Fruit fly (Drosophila melanogaster): ENCODE results near the gene CG42780.

Gene CG42780

dm6 chrX:7293874-7294559 is 38.0 kb downstream of the CG42780 start (continued):
- TF ChIP-seq CG2889 (GFP tag; IDR thresholded peaks at IDR 0.05): peak; percentile 54; the same call in 1 of the 3 replicates
- TF ChIP-seq CG30403 (GFP tag; optimal IDR thresholded peaks at IDR 0.05): peak; percentile 84
- 0 out of 3 replicates have a peak, but pooled peaks have one; percentile 46 for TF ChIP-seq CG11560 (tag; IDR thresholded peaks at IDR 0.05)
- TF ChIP-seq nmo (GFP tag; optimal IDR thresholded peaks at IDR 0.05): peak; percentile 98
- peak; percentile 9 for TF ChIP-seq CG9797 (GFP tag; optimal IDR thresholded peaks at IDR 0.05)
- peak; percentile 9 for TF ChIP-seq CG31388 (GFP tag; optimal IDR thresholded peaks at IDR 0.05)
- no peak for TF ChIP-seq CG31224 (GFP tag; IDR thresholded peaks at IDR 0.05)
- TF ChIP-seq phol (tag; optimal IDR thresholded peaks at IDR 0.05): peak; percentile 96
- TF ChIP-seq CG16815 (GFP tag; optimal IDR thresholded peaks at IDR 0.05): peak; percentile 84
- TF ChIP-seq chinmo (GFP tag; IDR thresholded peaks at IDR 0.05; ENCODE audit: partially characterized antibody): 0 out of 4 replicates have a peak, but pooled peaks have one; percentile 17
- TF ChIP-seq Xbp1 (GFP tag; optimal IDR thresholded peaks at IDR 0.05): peak; percentile 84
- no peak for TF ChIP-seq cad (GFP tag; optimal IDR thresholded peaks at IDR 0.05)
- peak; percentile 32 for TF ChIP-seq B-H2 (GFP tag; optimal IDR thresholded peaks at IDR 0.05)
- no peak for TF ChIP-seq hkb (optimal IDR thresholded peaks at IDR 0.05)
- TF ChIP-seq hkb (GFP tag; IDR thresholded peaks at IDR 0.05): peak; percentile 93
- TF ChIP-seq Nf-YA (GFP tag; IDR thresholded peaks at IDR 0.05): peak; percentile 81
- peak; percentile 85 for TF ChIP-seq Dek (tag; optimal IDR thresholded peaks at IDR 0.05)
- peak; percentile 12 for TF ChIP-seq bab2 (GFP tag; optimal IDR thresholded peaks at IDR 0.05)
- no peak for TF ChIP-seq Dp (GFP tag; optimal IDR thresholded peaks at IDR 0.05)
- peak; percentile 95 for TF ChIP-seq CG14710 (tag; optimal IDR thresholded peaks at IDR 0.05)
- TF ChIP-seq Aef1 (GFP tag; IDR thresholded peaks at IDR 0.05): peak; percentile 71
- peak; percentile 96 for TF ChIP-seq CG10431 (GFP tag; optimal IDR thresholded peaks at IDR 0.05)
- peak; percentile 69; the same call in 1 of the 2 replicates for TF ChIP-seq CG43689 (GFP tag; IDR thresholded peaks at IDR 0.05)
- peak; percentile 85 for TF ChIP-seq kni (GFP tag; optimal IDR thresholded peaks at IDR 0.05)
- no peak for TF ChIP-seq cas (GFP tag; IDR thresholded peaks at IDR 0.05)
- 0 out of 2 replicates have a peak, but pooled peaks have one; percentile 12 for TF ChIP-seq GATAe (GFP tag; conservative IDR thresholded peaks at IDR 0.05)
- peak; percentile 84 for TF ChIP-seq NfI (GFP tag; optimal IDR thresholded peaks at IDR 0.05)
- TF ChIP-seq pnt (GFP tag; optimal IDR thresholded peaks at IDR 0.05): peak; percentile 17
- TF ChIP-seq sens-2 (GFP tag; IDR thresholded peaks at IDR 0.05): peak; percentile 81
- peak; percentile 89 for TF ChIP-seq az2 (GFP tag; optimal IDR thresholded peaks at IDR 0.05)
- peak; percentile 89 for TF ChIP-seq zfh1 (GFP tag; IDR thresholded peaks at IDR 0.05)
- peak in 1 of 3 experiments; percentile 99 for TF ChIP-seq Stat92E (GFP tag; optimal IDR thresholded peaks at IDR 0.05)
- peak; percentile 58 for TF ChIP-seq CG15073 (GFP tag; optimal IDR thresholded peaks at IDR 0.05)
- no peak for TF ChIP-seq ab (GFP tag; optimal IDR thresholded peaks at IDR 0.05)
- no peak for TF ChIP-seq Neu2 (GFP tag; optimal IDR thresholded peaks at IDR 0.05; ENCODE audit: borderline replicate concordance)
- no peak for TF ChIP-seq nerfin-2 (GFP tag; IDR thresholded peaks at IDR 0.05; ENCODE audit: partially characterized antibody)
- peak; percentile 83 for TF ChIP-seq Six4 (GFP tag; optimal IDR thresholded peaks at IDR 0.05)
- TF ChIP-seq CG1529 (GFP tag; optimal IDR thresholded peaks at IDR 0.05): peak; percentile 91
- peak; percentile 65 for TF ChIP-seq Vsx1 (GFP tag; optimal IDR thresholded peaks at IDR 0.05)
- peak; percentile 95 for TF ChIP-seq CG15601 (tag; optimal IDR thresholded peaks at IDR 0.05)
- peak; percentile 87 for TF ChIP-seq Ptx1 (GFP tag; IDR thresholded peaks at IDR 0.05)
- peak; percentile 98 for TF ChIP-seq CG18262 (tag; optimal IDR thresholded peaks at IDR 0.05)
- peak; percentile 27; the same call in 1 of the 2 replicates for TF ChIP-seq Ravus (GFP tag; IDR thresholded peaks at IDR 0.05)
- TF ChIP-seq ash1 (GFP tag; optimal IDR thresholded peaks at IDR 0.05): no peak
- TF ChIP-seq trh (GFP tag; optimal IDR thresholded peaks at IDR 0.05): peak; percentile 39
- peak; percentile 91 for TF ChIP-seq oc (tag; optimal IDR thresholded peaks at IDR 0.05)
- peak; percentile 53 for TF ChIP-seq pfk (GFP tag; optimal IDR thresholded peaks at IDR 0.05)
- TF ChIP-seq nom (GFP tag; optimal IDR thresholded peaks at IDR 0.05): peak; percentile 83
- TF ChIP-seq Sry-β (GFP tag; optimal IDR thresholded peaks at IDR 0.05): peak; percentile 60
